Worm (Caenorhabditis elegans) whole organism, late embryonic: ENCODE measurements around the gene lin-18.

Source experiments
- F13H6.1 ChIP-seq: sonication (generic microtip); optimal IDR thresholded peaks from 2 replicates; lab custom pipeline; 2016; ENCODE audit warnings: missing genetic modification characterization, missing compliant biosample characterization
- ama-1 ChIP-seq: fragments of 150-350 bp; optimal IDR thresholded peaks from 2 replicates; lab custom pipeline; 2014
- ceh-22 ChIP-seq: sonication (generic microtip); optimal IDR thresholded peaks from 2 replicates; lab custom pipeline; 2017; ENCODE audit warnings: missing biosample characterization, missing genetic modification characterization
- che-1 ChIP-seq: sonication (generic microtip); optimal IDR thresholded peaks from 2 replicates; lab custom pipeline; 2016; ENCODE audit warnings: mild to moderate bottlenecking, missing genetic modification characterization, missing compliant biosample characterization
- dve-1 ChIP-seq: sonication (generic microtip); optimal IDR thresholded peaks from 2 replicates; lab custom pipeline; 2017; ENCODE audit warnings: antibody characterized with exemption, mild to moderate bottlenecking, missing genetic modification characterization, missing compliant biosample characterization
- elt-2 ChIP-seq: sonication (generic microtip); optimal IDR thresholded peaks from 2 replicates; lab custom pipeline; 2016; ENCODE audit warnings: missing genetic modification reagents, missing genetic modification characterization, missing compliant biosample characterization
- fkh-10 ChIP-seq: fragments of 150-350 bp; optimal IDR thresholded peaks from 2 replicates; lab custom pipeline; 2014; ENCODE audit warnings: missing biosample characterization, missing genetic modification reagents, missing genetic modification characterization
- fkh-6 ChIP-seq: sonication (generic microtip); optimal IDR thresholded peaks from 2 replicates; lab custom pipeline; 2016; ENCODE audit warnings: missing genetic modification characterization, missing compliant biosample characterization
- hlh-13 ChIP-seq: fragments of 200-800 bp; sonication (Bioruptor generic); optimal IDR thresholded peaks from 2 replicates; lab custom pipeline; 2018; ENCODE audit warnings: mild to moderate bottlenecking, missing genetic modification characterization, missing compliant biosample characterization
- hlh-8 ChIP-seq: sonication (generic microtip); optimal IDR thresholded peaks from 2 replicates; lab custom pipeline; 2016; ENCODE audit warnings: missing genotype, missing genetic modification characterization, missing compliant biosample characterization
- lin-11 ChIP-seq: fragments of 200-800 bp; sonication (Bioruptor generic); optimal IDR thresholded peaks from 2 replicates; lab custom pipeline; 2018; ENCODE audit warnings: mild to moderate bottlenecking, missing genetic modification characterization, missing compliant biosample characterization
- mec-3 ChIP-seq: sonication (generic microtip); optimal IDR thresholded peaks from 2 replicates; lab custom pipeline; 2016; ENCODE audit warnings: borderline replicate concordance, missing genetic modification characterization, missing compliant biosample characterization
- pat-9 ChIP-seq: fragments of 200-800 bp; sonication (Bioruptor generic); optimal IDR thresholded peaks from 2 replicates; lab custom pipeline; 2018; ENCODE audit warnings: mild to moderate bottlenecking, missing genetic modification characterization, moderate library complexity, missing compliant biosample characterization

DNA sequence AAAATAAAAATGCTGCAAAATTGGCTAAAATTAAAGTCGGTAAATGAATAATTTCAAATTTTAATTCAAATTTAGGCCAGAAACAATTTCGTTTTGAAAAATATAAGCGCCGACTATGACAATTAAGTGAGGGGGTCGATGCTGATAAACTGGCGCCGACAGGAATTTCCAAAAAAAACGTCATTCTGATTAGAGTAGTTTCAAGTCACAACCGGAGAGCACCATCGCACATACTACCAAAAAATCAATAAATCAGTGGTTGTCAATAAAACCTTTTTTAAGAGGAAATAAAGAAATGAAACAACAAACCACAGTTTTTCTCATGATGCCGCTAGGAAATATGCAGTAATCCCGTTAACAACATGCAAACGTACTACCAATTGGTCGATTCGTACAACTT lies 9.3 kb upstream of the lin-18 start:
- no peak for TF ChIP-seq pat-9
- no peak for TF ChIP-seq hlh-8 (tag; lab: Kevin White, UChicago)
- TF ChIP-seq fkh-6 (tag; lab: Kevin White, UChicago): no peak
- TF ChIP-seq dve-1 (tag; lab: Kevin White, UChicago): no peak
- no peak for TF ChIP-seq mec-3 (tag; lab: Kevin White, UChicago)
- TF ChIP-seq hlh-13 (GFP tag; lab: Kevin White, UChicago): no peak
- TF ChIP-seq F13H6.1: no peak
- TF ChIP-seq ama-1 (lab: Kevin White, UChicago): no peak
- no peak for TF ChIP-seq fkh-10
- TF ChIP-seq che-1 (tag; lab: Kevin White, UChicago): no peak
- no peak for TF ChIP-seq elt-2 (tag; lab: Kevin White, UChicago)
- no peak for TF ChIP-seq ceh-22 (tag; lab: Kevin White, UChicago)
- no peak for TF ChIP-seq lin-11 (tag; lab: Kevin White, UChicago)
